Worm (Caenorhabditis elegans) whole organism, late embryonic: ENCODE data around the gene F21F8.5.

ENCODE experiments used
- ets-4 ChIP-seq: sonication (generic microtip); optimal IDR thresholded peaks from 2 replicates; lab custom pipeline; 2016; ENCODE audit warnings: missing genetic modification characterization, missing compliant biosample characterization
- hlh-30 ChIP-seq: sonication (generic microtip); optimal IDR thresholded peaks from 2 replicates; lab custom pipeline; 2017; ENCODE audit warnings: antibody characterized with exemption, missing genetic modification characterization, missing compliant biosample characterization; ENCODE audit not compliant: insufficient read depth
- pha-4 ChIP-seq: fragments of 150-350 bp; optimal IDR thresholded peaks from 2 replicates; lab custom pipeline; 2018; ENCODE audit warnings: missing biosample characterization, missing genetic modification reagents, missing genetic modification characterization

- TF ChIP-seq hlh-30 (no peak), pha-4 (tag; lab: Kevin White, UChicago) (no peak), ets-4 (tag; lab: Kevin White, UChicago) (no peak)
Observed at ce11 chrV:8282933-8283332, 16.8 kb upstream of the F21F8.5 start.
